Worm (Caenorhabditis elegans): ENCODE measurements around the gene F49H12.2.

Gene F49H12.2

DNA sequence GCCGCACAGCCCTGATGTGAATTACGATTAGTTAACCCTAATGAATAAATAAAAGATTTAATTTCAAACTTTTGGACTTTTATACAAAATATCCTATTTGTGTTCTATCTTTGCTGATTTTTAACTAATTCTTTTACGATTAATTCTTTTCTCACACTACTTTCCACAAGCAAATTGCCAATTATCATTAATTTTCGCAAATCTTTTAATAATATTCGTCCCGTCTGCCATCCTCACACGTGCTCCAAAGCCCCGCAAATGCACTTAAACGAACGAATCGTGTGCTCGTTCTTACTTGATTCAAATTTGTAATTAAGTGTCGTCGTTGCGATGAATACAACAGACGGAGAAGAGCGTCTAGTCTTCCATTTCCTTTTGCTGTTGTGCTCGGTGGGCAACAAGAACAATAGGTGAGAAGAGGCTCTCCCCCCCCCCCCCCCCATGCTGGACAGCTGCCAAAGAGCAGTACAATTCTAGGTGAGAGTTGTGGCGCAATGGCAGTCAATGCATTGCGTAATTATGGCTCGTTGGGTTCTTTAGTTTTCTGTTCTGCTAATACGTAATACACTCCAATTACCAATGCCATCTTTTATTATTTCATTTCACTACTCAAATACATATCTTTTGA lies 40.4 kb upstream of the F49H12.2 start:
- TF ChIP-seq snpc-4 (tag; optimal IDR thresholded peaks at IDR 0.05) = no peak
- TF ChIP-seq cnd-1 (tag; optimal IDR thresholded peaks at IDR 0.05) = peak; percentile 94
- TF ChIP-seq mab-5 (tag; optimal IDR thresholded peaks at IDR 0.05) = no peak
- no peak for TF ChIP-seq mep-1 (tag; optimal IDR thresholded peaks at IDR 0.05)
- peak; percentile 83 for TF ChIP-seq mls-2 (tag; optimal IDR thresholded peaks at IDR 0.05)
- peak; percentile 90 for TF ChIP-seq zip-8 (tag; optimal IDR thresholded peaks at IDR 0.05)
- no peak for TF ChIP-seq ceh-39 (tag; optimal IDR thresholded peaks at IDR 0.05)
- peak; percentile 6 for TF ChIP-seq hlh-1 (tag; optimal IDR thresholded peaks at IDR 0.05)
- no peak for TF ChIP-seq ceh-83 (GFP tag; optimal IDR thresholded peaks at IDR 0.05)
- TF ChIP-seq drap-1 (GFP tag; optimal IDR thresholded peaks at IDR 0.05) = no peak
- peak; percentile 57 for TF ChIP-seq lin-32 (GFP tag; optimal IDR thresholded peaks at IDR 0.05)
- TF ChIP-seq elt-3 (tag; optimal IDR thresholded peaks at IDR 0.05) = no peak
- TF ChIP-seq sem-2 (GFP tag; optimal IDR thresholded peaks at IDR 0.05) = no peak
- TF ChIP-seq nhr-28 (tag; optimal IDR thresholded peaks at IDR 0.05) = no peak
- peak; percentile 99 for TF ChIP-seq ces-1 (GFP tag; optimal IDR thresholded peaks at IDR 0.05)
- peak; percentile 5 for TF ChIP-seq ztf-11 (tag; optimal IDR thresholded peaks at IDR 0.05)
- TF ChIP-seq nhr-237 (tag; optimal IDR thresholded peaks at IDR 0.05) = no peak
- no peak for TF ChIP-seq M03D4.4 (tag; optimal IDR thresholded peaks at IDR 0.05)
- TF ChIP-seq ceh-43 (GFP tag; optimal IDR thresholded peaks at IDR 0.05) = peak; percentile 49
- TF ChIP-seq nhr-2 (tag; optimal IDR thresholded peaks at IDR 0.05) = peak; percentile 86
- no peak for TF ChIP-seq elt-1 (tag; optimal IDR thresholded peaks at IDR 0.05; ENCODE audit: borderline replicate concordance, insufficient read depth)
- peak; percentile 49 for TF ChIP-seq sptf-1 (tag; optimal IDR thresholded peaks at IDR 0.05)

DNA sequence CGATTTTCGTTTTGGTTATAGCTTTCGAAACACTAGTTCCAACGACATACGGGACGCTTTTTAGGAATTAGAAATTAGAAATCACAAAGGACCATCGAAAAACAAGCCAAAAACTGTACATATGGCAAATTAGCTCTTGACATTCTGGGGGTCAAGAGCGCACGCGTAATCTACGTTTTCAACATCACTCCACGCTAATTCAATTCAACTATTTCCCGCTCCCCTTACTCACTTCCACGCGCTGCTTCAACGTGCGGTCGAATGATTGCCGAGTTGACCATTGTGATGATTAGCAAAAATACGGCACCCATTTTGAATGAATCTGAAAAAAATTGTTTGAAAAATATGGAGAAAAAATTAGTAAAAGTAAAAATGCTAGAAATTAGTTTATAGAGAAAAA lies 39.5 kb upstream of the F49H12.2 start:
- TF ChIP-seq ceh-83 (GFP tag; optimal IDR thresholded peaks at IDR 0.05) (no peak), ces-1 (GFP tag; optimal IDR thresholded peaks at IDR 0.05) (peak; percentile 84)

- peak; percentile 39 for TF ChIP-seq sptf-1 (tag; optimal IDR thresholded peaks at IDR 0.05)
- no peak for TF ChIP-seq drap-1 (GFP tag; optimal IDR thresholded peaks at IDR 0.05)
- TF ChIP-seq ham-2 (GFP tag; optimal IDR thresholded peaks at IDR 0.05) = peak; percentile 37
- TF ChIP-seq unc-120 (tag; optimal IDR thresholded peaks at IDR 0.05; ENCODE audit: poor library complexity, severe bottlenecking) = no peak
- TF ChIP-seq lin-32 (GFP tag; optimal IDR thresholded peaks at IDR 0.05) = peak; percentile 20
- peak; percentile 81 for TF ChIP-seq nhr-2 (tag; optimal IDR thresholded peaks at IDR 0.05)
- TF ChIP-seq mls-2 (tag; optimal IDR thresholded peaks at IDR 0.05) = peak; percentile 37
- TF ChIP-seq ceh-43 (GFP tag; optimal IDR thresholded peaks at IDR 0.05) = no peak
- TF ChIP-seq unc-62 (GFP tag; optimal IDR thresholded peaks at IDR 0.05) = peak; percentile 99
- peak; percentile 1 for TF ChIP-seq hlh-1 (tag; optimal IDR thresholded peaks at IDR 0.05)
- TF ChIP-seq lin-13 (tag; optimal IDR thresholded peaks at IDR 0.05) = peak; percentile 11
- peak; percentile 82 for TF ChIP-seq mab-5 (tag; optimal IDR thresholded peaks at IDR 0.05)
- TF ChIP-seq cnd-1 (tag; optimal IDR thresholded peaks at IDR 0.05) = peak; percentile 54
- TF ChIP-seq ces-1 (GFP tag; optimal IDR thresholded peaks at IDR 0.05) = peak; percentile 12
These were observed 38.9 kb upstream of the F49H12.2 start, which contains the start of gene igcm-4 for ce11 chrX:2046124-2046722. Gene igcm-4 (minus strand): TSS chrX:2046360.

- TF ChIP-seq elt-3 (tag; optimal IDR thresholded peaks at IDR 0.05) (no peak), bed-3 (GFP tag; optimal IDR thresholded peaks at IDR 0.05) (no peak), nhr-76 (tag; optimal IDR thresholded peaks at IDR 0.05) (no peak), lsy-2 (tag; optimal IDR thresholded peaks at IDR 0.05) (no peak), M03D4.4 (tag; optimal IDR thresholded peaks at IDR 0.05) (no peak), unc-62 (GFP tag; optimal IDR thresholded peaks at IDR 0.05) (peak; percentile 68), cnd-1 (tag; optimal IDR thresholded peaks at IDR 0.05) (no peak), pha-4 (tag; optimal IDR thresholded peaks at IDR 0.05) (peak; percentile 78), ceh-83 (GFP tag; optimal IDR thresholded peaks at IDR 0.05) (no peak), nhr-2 (tag; optimal IDR thresholded peaks at IDR 0.05) (peak; percentile 48), sem-2 (GFP tag; optimal IDR thresholded peaks at IDR 0.05) (no peak), ceh-43 (GFP tag; optimal IDR thresholded peaks at IDR 0.05) (no peak), unc-120 (tag; optimal IDR thresholded peaks at IDR 0.05; ENCODE audit: poor library complexity, severe bottlenecking) (no peak), sptf-1 (tag; optimal IDR thresholded peaks at IDR 0.05) (no peak)
These were observed 37.7 kb upstream of the F49H12.2 start for ce11 chrX:2047208-2047946.

All from whole organism, mixed stage, embryonic.